Worm (Caenorhabditis elegans) whole organism, L4 larva: Measurements from ENCODE around the gene B0228.6.

Experiments used
- Y5F2A.4 ChIP-seq: fragments of 200-800 bp; sonication (Bioruptor generic); optimal IDR thresholded peaks from 2 replicates; lab custom pipeline; 2018; ENCODE audit warnings: mild to moderate bottlenecking, missing genetic modification characterization, missing compliant biosample characterization
- ZK546.5 ChIP-seq, 2 experiments: sonication (generic microtip); optimal IDR thresholded peaks; 2 replicates each; lab custom pipeline; 2017; ENCODE audit warnings: missing biosample characterization in 2 of 2, missing genetic modification characterization in 2 of 2
- ceh-82 ChIP-seq: sonication (generic microtip); optimal IDR thresholded peaks from 2 replicates; lab custom pipeline; 2017; ENCODE audit warnings: missing biosample characterization, missing genetic modification characterization
- daf-19 ChIP-seq: fragments of 200-800 bp; sonication (Bioruptor generic); conservative IDR thresholded peaks from 2 replicates; pipeline ENCODE4 v1.3.6; 2022; ENCODE audit warnings: missing genetic modification characterization, missing compliant biosample characterization
- egl-27 ChIP-seq: sonication (generic microtip); optimal IDR thresholded peaks from 3 replicates; lab custom pipeline; 2017; ENCODE audit warnings: missing biosample characterization, missing genetic modification reagents, missing genetic modification characterization
- mxl-2 ChIP-seq: fragments of 200-800 bp; sonication (Bioruptor generic); conservative IDR thresholded peaks from 2 replicates; pipeline ENCODE4 v1.3.6; 2022; ENCODE audit warnings: missing genetic modification reagents, missing genetic modification characterization, missing compliant biosample characterization
- nhr-10 ChIP-seq: fragments of 150-350 bp; optimal IDR thresholded peaks from 2 replicates; lab custom pipeline; 2014; ENCODE audit warnings: missing biosample characterization, missing genetic modification characterization
- nhr-102 ChIP-seq: sonication (generic microtip); optimal IDR thresholded peaks from 2 replicates; lab custom pipeline; 2016; ENCODE audit warnings: mild to moderate bottlenecking, missing genetic modification characterization, moderate library complexity, missing compliant biosample characterization
- nhr-28 ChIP-seq: fragments of 150-350 bp; optimal IDR thresholded peaks from 2 replicates; lab custom pipeline; 2014; ENCODE audit warnings: missing biosample characterization, missing genetic modification characterization
- snpc-1.2 ChIP-seq: fragments of 200-800 bp; sonication (Bioruptor generic); IDR thresholded peaks from 2 replicates; pipeline ENCODE4 v1.3.6; 2022; ENCODE audit warnings: missing genetic modification reagents, missing genetic modification characterization, missing compliant biosample characterization
- unc-39 ChIP-seq: sonication (generic microtip); optimal IDR thresholded peaks from 2 replicates; lab custom pipeline; 2017; ENCODE audit warnings: missing biosample characterization, missing genetic modification characterization
- unc-62 ChIP-seq, 3 experiments: fragments of 150-350 bp in 1 of 3; sonication (generic microtip); optimal IDR thresholded peaks in 2 of 3; peaks in 1 of 3; 1 replicate in 1 of 3; 2 replicates in 2 of 3; lab custom pipeline; 2014 to 2017; ENCODE audit warnings: missing biosample characterization in 3 of 3, missing genetic modification characterization in 3 of 3, missing genetic modification reagents in 3 of 3, missing genotype in 1 of 3

- no peak for TF ChIP-seq unc-39
- TF ChIP-seq ceh-82 (tag; lab: Kevin White, UChicago): no peak
- TF ChIP-seq daf-19 (GFP tag; lab: Robert Waterston, UW): no peak
- no peak for TF ChIP-seq nhr-10 (tag; lab: Kevin White, UChicago)
- no peak for TF ChIP-seq snpc-1.2 (GFP tag; lab: Robert Waterston, UW)
- TF ChIP-seq nhr-102 (tag; lab: Kevin White, UChicago): no peak
- TF ChIP-seq mxl-2 (GFP tag; lab: Robert Waterston, UW): no peak
- TF ChIP-seq egl-27 (tag; lab: Kevin White, UChicago): no peak
- TF ChIP-seq nhr-28: no peak
- no peak for TF ChIP-seq ZK546.5 (tag; optimal IDR thresholded peaks at IDR 0.05; lab: Kevin White, UChicago)
- no peak for TF ChIP-seq Y5F2A.4 (GFP tag; lab: Kevin White, UChicago)
- no peak for TF ChIP-seq unc-62 (GFP tag; optimal IDR thresholded peaks at IDR 0.05 in 1 of 2; lab: Kevin White, UChicago)
- no peak for TF ChIP-seq unc-62 (tag; optimal IDR thresholded peaks at IDR 0.05; lab: Kevin White, UChicago)
Measured at ce11 chrII:7704387-7704786, 50.6 kb downstream of the B0228.6 start.
